Fruit fly (Drosophila melanogaster) whole organism, embryonic: Measurements from ENCODE around the gene hng2.

Source experiments
- Ada2b ChIP-seq: fragments of 200-800 bp; sonication (Bioruptor generic); IDR thresholded peaks from 2 replicates; pipeline ENCODE4 v1.3.6; 2022; ENCODE audit warnings: missing biosample characterization, missing genetic modification characterization
- Atf3 ChIP-seq: fragments of 200-800 bp; sonication (Bioruptor generic); optimal IDR thresholded peaks from 3 replicates; lab custom pipeline; 2016; ENCODE audit warnings: missing biosample characterization, missing genetic modification characterization
- Atf6 ChIP-seq: fragments of 200-800 bp; sonication (Bioruptor generic); IDR thresholded peaks from 2 replicates; pipeline ENCODE4 v1.3.6; 2022; ENCODE audit warnings: missing biosample characterization, missing genetic modification characterization
- Blimp-1 ChIP-seq: fragments of 200-800 bp; sonication (Bioruptor generic); optimal IDR thresholded peaks from 3 replicates; lab custom pipeline; 2018; ENCODE audit warnings: missing biosample characterization, missing genetic modification characterization, mild to moderate bottlenecking, moderate library complexity, missing genetic modification reagents
- CG10431 ChIP-seq: fragments of 200-800 bp; sonication (Bioruptor generic); optimal IDR thresholded peaks from 3 replicates; lab custom pipeline; 2018; ENCODE audit warnings: missing biosample characterization, mild to moderate bottlenecking, missing genetic modification characterization
- CG10979 ChIP-seq: fragments of 200-800 bp; sonication (Bioruptor generic); optimal IDR thresholded peaks from 2 replicates; lab custom pipeline; 2018; ENCODE audit warnings: missing biosample characterization, mild to moderate bottlenecking, missing genetic modification characterization, moderate library complexity
- CG11504 ChIP-seq: fragments of 200-800 bp; sonication (Bioruptor generic); optimal IDR thresholded peaks from 3 replicates; lab custom pipeline; 2019; ENCODE audit warnings: missing biosample characterization, mild to moderate bottlenecking, missing genetic modification characterization, moderate library complexity
- CG11723 ChIP-seq: fragments of 200-800 bp; sonication (Bioruptor generic); optimal IDR thresholded peaks from 2 replicates; lab custom pipeline; 2017; ENCODE audit warnings: missing biosample characterization, mild to moderate bottlenecking, missing genetic modification characterization
- CG12155 ChIP-seq: fragments of 200-800 bp; sonication (Bioruptor generic); optimal IDR thresholded peaks from 3 replicates; lab custom pipeline; 2016; ENCODE audit warnings: missing biosample characterization, missing genetic modification characterization
- CG12942 ChIP-seq: fragments of 200-800 bp; sonication (Bioruptor generic); optimal IDR thresholded peaks from 3 replicates; lab custom pipeline; 2016; ENCODE audit warnings: missing biosample characterization, missing genetic modification characterization
- CG15011 ChIP-seq: fragments of 200-800 bp; sonication (Bioruptor generic); optimal IDR thresholded peaks from 3 replicates; lab custom pipeline; 2018; ENCODE audit warnings: missing biosample characterization, mild to moderate bottlenecking, missing genetic modification characterization
- CG18764 ChIP-seq: fragments of 200-800 bp; sonication (Bioruptor generic); optimal IDR thresholded peaks from 3 replicates; lab custom pipeline; 2016; ENCODE audit warnings: missing biosample characterization, missing genetic modification characterization
- CG6175 ChIP-seq: fragments of 200-800 bp; sonication (Bioruptor generic); IDR thresholded peaks from 3 replicates; pipeline ENCODE4 v1.3.6; 2022; ENCODE audit warnings: missing biosample characterization, missing genetic modification characterization
- CG6689 ChIP-seq: fragments of 200-800 bp; sonication (Bioruptor generic); IDR thresholded peaks from 2 replicates; pipeline ENCODE4 v1.3.6; 2022; ENCODE audit warnings: missing biosample characterization, missing genetic modification characterization
- CG7357 ChIP-seq: fragments of 200-800 bp; sonication (Bioruptor generic); IDR thresholded peaks from 3 replicates; pipeline ENCODE4 v1.3.6; 2022; ENCODE audit warnings: missing biosample characterization, missing genetic modification characterization
- E2f1 ChIP-seq: fragments of 200-800 bp; sonication (Bioruptor generic); IDR thresholded peaks from 2 replicates; pipeline ENCODE4 v1.3.6; 2022; ENCODE audit warnings: missing biosample characterization, missing genetic modification characterization
- Elba2 ChIP-seq: fragments of 200-800 bp; sonication (Bioruptor generic); optimal IDR thresholded peaks from 3 replicates; lab custom pipeline; 2016; ENCODE audit warnings: missing biosample characterization, missing genetic modification characterization
- Gsc ChIP-seq: fragments of 200-800 bp; sonication (Bioruptor generic); IDR thresholded peaks from 2 replicates; pipeline ENCODE4 v1.3.6; 2022; ENCODE audit warnings: missing biosample characterization, missing genetic modification characterization
- Lim3 ChIP-seq: fragments of 200-800 bp; sonication (Bioruptor generic); IDR thresholded peaks from 2 replicates; pipeline ENCODE4 v1.3.6; 2022; ENCODE audit warnings: missing biosample characterization, missing genetic modification characterization
- Lpt ChIP-seq: fragments of >200 bp; optimal IDR thresholded peaks from 2 replicates; lab custom pipeline; 2018; ENCODE audit warnings: missing biosample characterization, missing genetic modification characterization
- NK7.1 ChIP-seq: fragments of 200-800 bp; sonication (Bioruptor generic); optimal IDR thresholded peaks from 3 replicates; lab custom pipeline; 2016; ENCODE audit warnings: missing biosample characterization, missing genetic modification characterization
- Opbp ChIP-seq: fragments of 200-800 bp; sonication (Bioruptor generic); IDR thresholded peaks from 3 replicates; pipeline ENCODE4 v1.3.6; 2022; ENCODE audit warnings: missing biosample characterization, missing genetic modification characterization; ENCODE audit not compliant: partially characterized antibody
- Poxn ChIP-seq: fragments of 200-800 bp; sonication (Bioruptor generic); IDR thresholded peaks from 2 replicates; pipeline ENCODE4 v1.3.6; 2022; ENCODE audit warnings: missing biosample characterization, missing genetic modification characterization
- Sox100B ChIP-seq: fragments of 200-800 bp; sonication (Bioruptor generic); optimal IDR thresholded peaks from 3 replicates; lab custom pipeline; 2018; ENCODE audit warnings: missing biosample characterization, mild to moderate bottlenecking, missing genetic modification characterization
- Sry-β ChIP-seq: fragments of 200-800 bp; sonication (Bioruptor generic); optimal IDR thresholded peaks from 2 replicates; lab custom pipeline; 2018; ENCODE audit warnings: missing biosample characterization, mild to moderate bottlenecking, missing genetic modification characterization, moderate library complexity
- Trl ChIP-seq, 3 experiments: fragments of >200 bp in 2 of 3; fragments of 200-800 bp in 1 of 3; sonication (Bioruptor generic) in 1 of 3; optimal IDR thresholded peaks; 2 replicates in 1 of 3; 3 replicates in 2 of 3; lab custom pipeline; 2016 to 2017; ENCODE audit warnings: missing biosample characterization in 1 of 3, missing genetic modification characterization in 1 of 3
- Vsx1 ChIP-seq: fragments of 200-800 bp; sonication (Bioruptor generic); optimal IDR thresholded peaks from 2 replicates; lab custom pipeline; 2017; ENCODE audit warnings: missing biosample characterization, mild to moderate bottlenecking, missing genetic modification characterization, missing genetic modification reagents
- ac ChIP-seq: fragments of 200-800 bp; sonication (Bioruptor generic); optimal IDR thresholded peaks from 3 replicates; lab custom pipeline; 2017; ENCODE audit warnings: missing biosample characterization, mild to moderate bottlenecking, missing genetic modification characterization
- ap ChIP-seq: fragments of 200-800 bp; sonication (Bioruptor generic); IDR thresholded peaks from 2 replicates; pipeline ENCODE4 v1.3.6; 2022; ENCODE audit warnings: missing biosample characterization, missing genetic modification characterization
- cg ChIP-seq: fragments of 200-800 bp; sonication (Bioruptor generic); optimal IDR thresholded peaks from 3 replicates; lab custom pipeline; 2019; ENCODE audit warnings: missing biosample characterization, mild to moderate bottlenecking, missing genetic modification characterization, moderate library complexity
- danr ChIP-seq: fragments of 200-800 bp; sonication (Bioruptor generic); IDR thresholded peaks from 2 replicates; pipeline ENCODE4 v1.3.6; 2022; ENCODE audit warnings: missing biosample characterization, missing genetic modification characterization
- dmrt99B ChIP-seq: fragments of 200-800 bp; sonication (Bioruptor generic); optimal IDR thresholded peaks from 2 replicates; lab custom pipeline; 2018; ENCODE audit warnings: missing biosample characterization, mild to moderate bottlenecking, missing genetic modification characterization, moderate library complexity
- eve ChIP-seq, 2 experiments: fragments of >200 bp; optimal IDR thresholded peaks; 2 replicates each; lab custom pipeline; 2017; ENCODE audit warnings: missing biosample characterization in 2 of 2, missing genetic modification characterization in 2 of 2
- fd96Cb ChIP-seq: fragments of 200-800 bp; sonication (Bioruptor generic); optimal IDR thresholded peaks from 2 replicates; lab custom pipeline; 2018; ENCODE audit warnings: missing biosample characterization, mild to moderate bottlenecking, missing genetic modification characterization, moderate library complexity
- grn ChIP-seq: fragments of 200-800 bp; sonication (Bioruptor generic); optimal IDR thresholded peaks from 3 replicates; lab custom pipeline; 2017; ENCODE audit warnings: missing biosample characterization, missing genetic modification characterization
- lov ChIP-seq, 2 experiments: fragments of 200-800 bp in 1 of 2; fragments of >200 bp in 1 of 2; sonication (Bioruptor generic) in 1 of 2; IDR thresholded peaks in 1 of 2; optimal IDR thresholded peaks in 1 of 2; 2 replicates in 1 of 2; 3 replicates in 1 of 2; pipeline versions ENCODE4 v1.3.6 to Lab custom; 2017 to 2022; ENCODE audit warnings: missing biosample characterization in 1 of 2, missing genetic modification characterization in 1 of 2
- nau ChIP-seq: fragments of 200-800 bp; sonication (Bioruptor generic); optimal IDR thresholded peaks from 3 replicates; lab custom pipeline; 2017; ENCODE audit warnings: missing biosample characterization, mild to moderate bottlenecking, missing genetic modification characterization, missing genetic modification reagents
- pita ChIP-seq: fragments of 200-800 bp; sonication (Bioruptor generic); optimal IDR thresholded peaks from 2 replicates; lab custom pipeline; 2017; ENCODE audit warnings: missing biosample characterization, mild to moderate bottlenecking, missing genetic modification characterization
- slou ChIP-seq: fragments of 200-800 bp; sonication (Bioruptor generic); optimal IDR thresholded peaks from 3 replicates; lab custom pipeline; 2016; ENCODE audit warnings: missing biosample characterization, missing genetic modification characterization
- sna ChIP-seq: fragments of 200-800 bp; sonication (Bioruptor generic); IDR thresholded peaks from 2 replicates; pipeline ENCODE4 v1.3.6; 2022; ENCODE audit warnings: missing biosample characterization, missing genetic modification characterization; ENCODE audit not compliant: partially characterized antibody
- sob ChIP-seq: fragments of 200-800 bp; sonication (Bioruptor generic); IDR thresholded peaks from 2 replicates; pipeline ENCODE4 v1.3.6; 2022; ENCODE audit warnings: missing biosample characterization, missing genetic modification characterization
- tio ChIP-seq: fragments of 200-800 bp; sonication (Bioruptor generic); optimal IDR thresholded peaks from 2 replicates; lab custom pipeline; 2017; ENCODE audit warnings: missing biosample characterization, missing genetic modification characterization, inconsistent platforms
- tll ChIP-seq, 2 experiments: fragments of 200-800 bp in 1 of 2; fragments of >200 bp in 1 of 2; sonication (Bioruptor generic) in 1 of 2; optimal IDR thresholded peaks; 2 replicates each; lab custom pipeline; 2017 to 2019; ENCODE audit warnings: missing biosample characterization in 2 of 2, missing genetic modification characterization in 2 of 2, mild to moderate bottlenecking in 1 of 2, moderate library complexity in 1 of 2
- trh ChIP-seq: fragments of 200-800 bp; sonication (Bioruptor generic); optimal IDR thresholded peaks from 2 replicates; lab custom pipeline; 2016; ENCODE audit warnings: missing biosample characterization, missing genetic modification characterization
- tup ChIP-seq: fragments of 200-800 bp; sonication (Bioruptor generic); optimal IDR thresholded peaks from 2 replicates; lab custom pipeline; 2016; ENCODE audit warnings: missing biosample characterization, mild to moderate bottlenecking, missing genetic modification characterization, moderate library complexity
- unc-4 ChIP-seq: fragments of 200-800 bp; sonication (Bioruptor generic); IDR thresholded peaks from 2 replicates; pipeline ENCODE4 v1.3.6; 2022; ENCODE audit warnings: missing biosample characterization, missing genetic modification characterization; ENCODE audit not compliant: partially characterized antibody
- zf30C ChIP-seq: fragments of 200-800 bp; sonication (Bioruptor generic); optimal IDR thresholded peaks from 3 replicates; lab custom pipeline; 2018; ENCODE audit warnings: missing biosample characterization, mild to moderate bottlenecking, missing genetic modification characterization

The hng2 gene

DNA sequence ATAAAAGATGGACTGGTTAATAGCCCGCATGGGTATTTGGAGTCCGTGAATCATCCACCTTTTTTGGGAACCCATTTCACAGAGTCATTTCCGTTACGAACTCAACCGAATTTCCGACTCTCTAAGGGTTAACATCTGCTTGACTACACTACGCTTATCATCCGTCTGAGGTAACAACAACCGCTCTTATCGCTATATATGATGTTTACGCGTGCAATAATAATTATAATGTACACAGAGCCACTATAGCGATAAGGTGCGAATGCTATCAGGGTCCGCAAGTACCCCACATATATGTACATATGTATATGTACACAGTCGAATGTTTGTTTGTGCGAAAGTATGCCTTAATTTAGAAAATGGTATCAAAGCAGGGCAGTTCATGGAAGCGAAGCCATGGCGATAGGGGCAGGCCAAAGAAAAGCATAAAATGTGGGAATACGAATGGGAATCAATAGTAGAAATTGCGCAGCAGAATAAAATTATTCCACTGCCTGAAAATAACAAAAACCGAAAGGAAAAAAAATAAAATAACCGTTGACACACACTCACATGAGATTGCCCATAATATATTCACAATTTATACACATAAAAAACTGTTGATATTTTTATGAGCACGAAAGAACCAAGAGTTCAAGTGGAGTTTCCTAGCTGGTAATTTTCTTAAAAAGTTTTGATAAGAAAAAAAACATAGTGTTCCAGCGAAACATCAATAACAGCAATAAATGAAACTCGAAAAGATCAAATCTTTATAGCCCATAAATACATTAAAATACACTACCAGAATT is 4.5 kb downstream of the hng2 start (continued):
- TF ChIP-seq Vsx1 (GFP tag; lab: Kevin White, UChicago), result peak; percentile 94
- TF ChIP-seq Ada2b (GFP tag; lab: Robert Waterston, UW), result peak; percentile 39; the same call in 1 of the 2 replicates
- peak; percentile 46 for TF ChIP-seq zf30C
- no peak for TF ChIP-seq Opbp (GFP tag; lab: Robert Waterston, UW)
- 0 out of 3 replicates have a peak, but pooled peaks have one; percentile 7 for TF ChIP-seq CG6175 (GFP tag; lab: Robert Waterston, UW)
- peak; percentile 75 for TF ChIP-seq Sox100B (GFP tag; lab: Kevin White, UChicago)
- TF ChIP-seq danr (GFP tag; lab: Robert Waterston, UW), result peak; percentile 48; the same call in 1 of the 2 replicates
- TF ChIP-seq nau (GFP tag; lab: Kevin White, UChicago), result peak; percentile 88
- TF ChIP-seq Trl (optimal IDR thresholded peaks at IDR 0.05; lab: Kevin White, UChicago), result no peak
- peak; percentile 41 for TF ChIP-seq Trl (GFP tag; optimal IDR thresholded peaks at IDR 0.05; lab: Kevin White, UChicago)
- peak; percentile 47 for TF ChIP-seq CG10979 (tag; lab: Kevin White, UChicago)
- no peak for TF ChIP-seq Poxn (GFP tag; lab: Robert Waterston, UW)
- TF ChIP-seq tio, result peak; percentile 64
- TF ChIP-seq pita (GFP tag; lab: Kevin White, UChicago), result no peak
- TF ChIP-seq sob (GFP tag; lab: Robert Waterston, UW), result peak; percentile 83
- TF ChIP-seq ac, result peak; percentile 88
- peak; percentile 98 for TF ChIP-seq grn
- no peak for TF ChIP-seq unc-4 (GFP tag; lab: Robert Waterston, UW)
- TF ChIP-seq CG10431 (GFP tag; lab: Kevin White, UChicago), result peak; percentile 91
- no peak for TF ChIP-seq CG12155 (GFP tag; lab: Kevin White, UChicago)
- TF ChIP-seq E2f1 (GFP tag; lab: Robert Waterston, UW), result peak; percentile 49; the same call in 1 of the 2 replicates
- no peak for TF ChIP-seq eve (GFP tag; optimal IDR thresholded peaks at IDR 0.05; lab: Kevin White, UChicago)
- TF ChIP-seq Elba2, result no peak
- peak; percentile 81 for TF ChIP-seq CG15011
- no peak; the same call in 1 of the 2 replicates for TF ChIP-seq Lim3 (GFP tag; lab: Robert Waterston, UW)
- peak; percentile 75 for TF ChIP-seq CG12942 (GFP tag; lab: Kevin White, UChicago)
- peak; percentile 34 for TF ChIP-seq fd96Cb (tag; lab: Kevin White, UChicago)
- TF ChIP-seq ap, result peak; percentile 27; the same call in 1 of the 2 replicates
- peak in 1 of 2 experiments; percentile 24 for TF ChIP-seq tll (GFP tag; optimal IDR thresholded peaks at IDR 0.05; lab: Kevin White, UChicago)
- TF ChIP-seq trh (GFP tag; lab: Kevin White, UChicago), result peak; percentile 39
- TF ChIP-seq CG7357 (GFP tag; lab: Robert Waterston, UW), result peak; percentile 53; the same call in 2 of the 3 replicates
- no peak for TF ChIP-seq Gsc (GFP tag; lab: Robert Waterston, UW)
- peak; percentile 56 for TF ChIP-seq dmrt99B (tag; lab: Kevin White, UChicago)
- peak; percentile 22 for TF ChIP-seq NK7.1 (GFP tag; lab: Kevin White, UChicago)
- peak; percentile 55 for TF ChIP-seq CG6689
- TF ChIP-seq sna (GFP tag; lab: Robert Waterston, UW), result no peak
- no peak for TF ChIP-seq CG11504 (tag; lab: Kevin White, UChicago)
- peak; percentile 33 for TF ChIP-seq slou (GFP tag; lab: Kevin White, UChicago)
- peak; percentile 89 for TF ChIP-seq tup
- peak; percentile 88 for TF ChIP-seq CG11723 (GFP tag; lab: Kevin White, UChicago)
- peak; percentile 89 for TF ChIP-seq CG18764
- peak; percentile 33 for TF ChIP-seq cg (GFP tag; lab: Kevin White, UChicago)
- TF ChIP-seq Blimp-1 (GFP tag; lab: Kevin White, UChicago), result peak; percentile 82
- TF ChIP-seq Atf6 (GFP tag; lab: Robert Waterston, UW), result peak; percentile 85
- TF ChIP-seq Atf3, result peak; percentile 60
- TF ChIP-seq Lpt (GFP tag; lab: Kevin White, UChicago), result no peak
- no peak for TF ChIP-seq lov (optimal IDR thresholded peaks at IDR 0.05; lab: Kevin White, UChicago)
- TF ChIP-seq lov (GFP tag; IDR thresholded peaks at IDR 0.05; lab: Robert Waterston, UW), result peak; percentile 89; the same call in 2 of the 3 replicates
- TF ChIP-seq Sry-β (GFP tag; lab: Kevin White, UChicago), result peak; percentile 71
